Fruit fly (Drosophila melanogaster) whole organism: ENCODE data around the gene Polr3D.

Source experiments
- Dll ChIP-seq: fragments of >200 bp; optimal IDR thresholded peaks from 2 replicates; lab custom pipeline; 2017
- pan ChIP-seq: fragments of >200 bp; optimal IDR thresholded peaks from 2 replicates; lab custom pipeline; 2017
- psq ChIP-seq: fragments of >200 bp; optimal IDR thresholded peaks from 2 replicates; lab custom pipeline; 2017
- usp ChIP-seq: fragments of >200 bp; optimal IDR thresholded peaks from 2 replicates; lab custom pipeline; 2017; ENCODE audit warnings: missing biosample characterization, missing genetic modification characterization, mixed read lengths

DNA sequence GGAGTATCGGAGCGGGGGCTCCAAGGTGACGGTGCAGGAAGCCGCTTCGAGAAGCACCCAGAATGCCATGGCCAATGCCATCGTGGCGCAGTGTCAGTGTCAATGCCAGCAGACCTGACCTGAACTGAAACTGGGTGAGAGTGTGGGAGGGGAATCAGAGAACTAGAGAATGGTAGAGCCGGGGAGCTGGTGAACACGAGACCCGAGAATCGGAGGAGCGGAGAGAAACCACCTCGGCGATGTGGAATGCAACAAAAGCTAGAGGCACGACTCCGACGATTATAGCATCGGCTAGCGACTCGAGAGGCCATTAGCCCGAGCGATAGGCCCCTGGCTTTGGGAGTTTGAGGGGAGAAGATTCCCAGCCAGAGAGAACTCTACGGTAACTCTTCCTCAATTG is 27.4 kb downstream of the Polr3D start:
- TF ChIP-seq psq (lab: Kevin White, UChicago) (no peak), pan (lab: Kevin White, UChicago) (no peak), Dll (lab: Kevin White, UChicago) (no peak), usp (GFP tag; lab: Kevin White, UChicago) (no peak)
